Worm (Caenorhabditis elegans): ENCODE data around the gene frpr-5.

Gene frpr-5

ce11 chrV:13484339-13484738, 51.6 kb downstream of the frpr-5 start, which contains the start of gene T10G3.4:
Gene T10G3.4, minus strand, starts transcription at chrV:13484439.
- no peak for TF ChIP-seq unc-62 (GFP tag; optimal IDR thresholded peaks at IDR 0.05)
- TF ChIP-seq dpl-1 (GFP tag; optimal IDR thresholded peaks at IDR 0.05), result no peak
- TF ChIP-seq hpl-2 (GFP tag; optimal IDR thresholded peaks at IDR 0.05), result no peak
- peak; percentile 7 for TF ChIP-seq fkh-8 (tag; optimal IDR thresholded peaks at IDR 0.05)
- TF ChIP-seq Y116A8C.19 (tag; optimal IDR thresholded peaks at IDR 0.05; ENCODE audit: borderline replicate concordance), result no peak
- TF ChIP-seq blmp-1 (tag; optimal IDR thresholded peaks at IDR 0.05), result no peak
- no peak for TF ChIP-seq unc-86 (tag; optimal IDR thresholded peaks at IDR 0.05)
- no peak for TF ChIP-seq lin-13 (GFP tag; optimal IDR thresholded peaks at IDR 0.05)
- no peak for TF ChIP-seq ceh-63 (GFP tag; optimal IDR thresholded peaks at IDR 0.05)
- no peak for TF ChIP-seq zag-1 (tag; optimal IDR thresholded peaks at IDR 0.05)
- TF ChIP-seq ama-1 (optimal IDR thresholded peaks at IDR 0.05), result no peak
- no peak for TF ChIP-seq nhr-28 (tag; optimal IDR thresholded peaks at IDR 0.05)
- TF ChIP-seq sptf-1 (tag; optimal IDR thresholded peaks at IDR 0.05), result no peak
- no peak for TF ChIP-seq jun-1 (tag; optimal IDR thresholded peaks at IDR 0.05)
- TF ChIP-seq nhr-71 (tag; optimal IDR thresholded peaks at IDR 0.05), result peak; percentile 8
- TF ChIP-seq elt-3 (tag; optimal IDR thresholded peaks at IDR 0.05), result no peak
